Fruit fly (Drosophila melanogaster) Kc167 (cell line): ENCODE data around the gene fend.

Source experiments
- h ChIP-seq: fragments of >200 bp; optimal IDR thresholded peaks from 3 replicates; lab custom pipeline; 2018; ENCODE audit warnings: missing external identifiers
- psq ChIP-seq: fragments of >200 bp; optimal IDR thresholded peaks from 2 replicates; lab custom pipeline; 2017; ENCODE audit warnings: missing external identifiers
- ttk ChIP-seq: sonication (Bioruptor generic); optimal IDR thresholded peaks from 2 replicates; lab custom pipeline; 2017; ENCODE audit warnings: missing external identifiers

DNA sequence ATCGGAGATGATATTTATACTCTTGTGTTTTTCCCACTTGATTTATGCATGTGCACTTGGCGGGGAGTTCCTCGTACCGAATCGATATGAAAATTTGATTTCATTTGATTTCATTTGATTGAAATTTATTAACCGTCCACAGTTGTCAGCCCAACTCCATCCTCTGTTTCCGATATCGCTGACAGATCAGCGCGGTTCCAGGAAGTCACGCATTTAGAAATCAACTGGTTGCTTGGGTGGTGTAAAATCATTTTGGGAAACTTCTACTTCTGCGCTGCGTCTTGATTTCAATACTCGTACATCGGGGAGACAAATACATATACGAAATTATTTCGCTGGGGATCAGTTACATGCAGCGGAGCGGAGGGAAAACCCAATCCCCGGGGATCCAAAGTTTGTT is 3.4 kb downstream of the fend start:
- no peak for TF ChIP-seq ttk
- no peak for TF ChIP-seq psq (lab: Kevin White, UChicago)
- TF ChIP-seq h (lab: Kevin White, UChicago): no peak
